Fruit fly (Drosophila melanogaster): ENCODE data around the gene CG3062.

DNA sequence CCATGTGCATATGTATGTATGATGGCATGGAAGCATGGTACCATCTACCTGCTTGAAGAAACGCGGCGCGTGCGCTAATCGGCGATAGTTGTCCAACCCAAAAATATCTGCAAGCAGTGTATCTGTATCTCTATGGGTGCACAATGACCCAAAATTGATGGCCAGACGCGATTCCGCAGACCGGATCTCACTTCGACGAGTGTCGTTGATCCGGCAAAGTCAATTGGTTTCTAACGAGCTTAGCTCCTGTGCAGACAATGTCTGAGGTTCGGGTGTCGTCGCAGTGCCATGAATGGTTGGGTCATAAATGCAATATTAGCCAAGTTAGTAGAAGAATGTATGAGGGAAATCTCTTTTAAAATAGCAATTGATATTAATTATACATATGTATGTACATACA, 31.1 kb downstream of the CG3062 start:
- TF ChIP-seq croc (GFP tag; conservative IDR thresholded peaks at IDR 0.05) (no peak), CoRest (tag; optimal IDR thresholded peaks at IDR 0.05) (no peak), inv (GFP tag; IDR thresholded peaks at IDR 0.05; ENCODE audit: partially characterized antibody) (no peak), NC2β (GFP tag; optimal IDR thresholded peaks at IDR 0.05) (no peak), Camta (GFP tag; optimal IDR thresholded peaks at IDR 0.05) (no peak), ato (GFP tag; IDR thresholded peaks at IDR 0.05; ENCODE audit: partially characterized antibody) (no peak), CG4854 (GFP tag; optimal IDR thresholded peaks at IDR 0.05) (no peak), CG1603 (tag; optimal IDR thresholded peaks at IDR 0.05) (no peak), CG30403 (GFP tag; optimal IDR thresholded peaks at IDR 0.05) (no peak)

Data from whole organism, embryonic.